Worm (Caenorhabditis elegans) whole organism, L1 larva: ENCODE results near the gene K03B4.8.

Experiments used
- C34B4.2 ChIP-seq: sonication (generic microtip); optimal IDR thresholded peaks from 2 replicates; lab custom pipeline; 2017; ENCODE audit warnings: mild to moderate bottlenecking, missing genetic modification characterization, missing compliant biosample characterization
- F16B12.6 ChIP-seq: fragments of 150-350 bp; optimal IDR thresholded peaks from 2 replicates; lab custom pipeline; 2014; ENCODE audit warnings: missing biosample characterization, missing genetic modification characterization
- Y116A8C.19 ChIP-seq: sonication (generic microtip); optimal IDR thresholded peaks from 2 replicates; lab custom pipeline; 2016; ENCODE audit warnings: missing compliant biosample characterization, missing genetic modification characterization, borderline replicate concordance
- alr-1 ChIP-seq: fragments of 200-800 bp; sonication (Bioruptor generic); optimal IDR thresholded peaks from 2 replicates; lab custom pipeline; 2018; ENCODE audit warnings: borderline replicate concordance, mild to moderate bottlenecking, missing genetic modification characterization, missing compliant biosample characterization
- aly-2 ChIP-seq: fragments of 150-350 bp; optimal IDR thresholded peaks from 2 replicates; lab custom pipeline; 2014; ENCODE audit warnings: missing biosample characterization, missing genetic modification characterization
- ama-1 ChIP-seq: fragments of 150-350 bp; optimal IDR thresholded peaks from 2 replicates; lab custom pipeline; 2014
- blmp-1 ChIP-seq: fragments of 150-350 bp; optimal IDR thresholded peaks from 2 replicates; lab custom pipeline; 2014; ENCODE audit warnings: missing biosample characterization, missing genetic modification characterization
- ceh-82 ChIP-seq, 3 experiments: fragments of 150-350 bp in 1 of 3; sonication (generic microtip) in 2 of 3; optimal IDR thresholded peaks; 2 replicates each; lab custom pipeline; 2014 to 2017; ENCODE audit warnings: missing biosample characterization in 3 of 3, missing genetic modification characterization in 3 of 3
- ceh-90 ChIP-seq: sonication (generic microtip); optimal IDR thresholded peaks from 2 replicates; lab custom pipeline; 2016; ENCODE audit warnings: missing genetic modification characterization, missing compliant biosample characterization
- dsc-1 ChIP-seq: sonication (generic microtip); optimal IDR thresholded peaks from 2 replicates; lab custom pipeline; 2016; ENCODE audit warnings: mild to moderate bottlenecking, missing genetic modification characterization, missing compliant biosample characterization
- efl-1 ChIP-seq, 4 experiments: fragments of 150-350 bp; optimal IDR thresholded peaks in 3 of 4; peaks in 1 of 4; 1 replicate in 1 of 4; 2 replicates in 3 of 4; lab custom pipeline; 2014; ENCODE audit warnings: missing biosample characterization in 2 of 4, missing genetic modification characterization in 2 of 4, missing genetic modification reagents in 2 of 4
- egl-13 ChIP-seq: sonication (generic microtip); optimal IDR thresholded peaks from 2 replicates; lab custom pipeline; 2016; ENCODE audit warnings: missing genotype, missing genetic modification reagents, missing genetic modification characterization, missing compliant biosample characterization
- egl-27 ChIP-seq, 2 experiments: fragments of 150-350 bp in 1 of 2; sonication (generic microtip); optimal IDR thresholded peaks; 3 replicates each; lab custom pipeline; 2017 to 2018; ENCODE audit warnings: missing biosample characterization in 2 of 2, missing genetic modification characterization in 2 of 2, missing genetic modification reagents in 2 of 2
- elt-2 ChIP-seq: sonication (generic microtip); optimal IDR thresholded peaks from 2 replicates; lab custom pipeline; 2016; ENCODE audit warnings: missing genetic modification characterization, mild to moderate bottlenecking, inconsistent platforms, missing compliant biosample characterization, missing genetic modification reagents
- fkh-10 ChIP-seq: sonication (generic microtip); optimal IDR thresholded peaks from 2 replicates; lab custom pipeline; 2017; ENCODE audit warnings: missing biosample characterization, missing genetic modification reagents, missing genetic modification characterization
- fkh-8 ChIP-seq: sonication (generic microtip); optimal IDR thresholded peaks from 2 replicates; lab custom pipeline; 2016; ENCODE audit warnings: mild to moderate bottlenecking, missing genetic modification characterization, missing compliant biosample characterization
- grh-1 ChIP-seq: fragments of 200-800 bp; sonication (Bioruptor generic); IDR thresholded peaks from 2 replicates; pipeline ENCODE4 v1.3.6; 2022; ENCODE audit warnings: missing genetic modification reagents, missing genetic modification characterization, missing compliant biosample characterization
- hlh-17 ChIP-seq: fragments of 200-800 bp; sonication (Bioruptor generic); optimal IDR thresholded peaks from 2 replicates; lab custom pipeline; 2018; ENCODE audit warnings: missing genetic modification characterization, mild to moderate bottlenecking, missing compliant biosample characterization, moderate library complexity, borderline replicate concordance
- hlh-4 ChIP-seq: sonication (generic microtip); optimal IDR thresholded peaks from 2 replicates; lab custom pipeline; 2016; ENCODE audit warnings: mild to moderate bottlenecking, missing genetic modification characterization, missing compliant biosample characterization
- isw-1 ChIP-seq: fragments of 200-800 bp; sonication (Bioruptor generic); IDR thresholded peaks from 2 replicates; pipeline ENCODE4 v1.3.6; 2022; ENCODE audit warnings: missing genetic modification characterization, missing compliant biosample characterization
- jun-1 ChIP-seq: fragments of 150-350 bp; optimal IDR thresholded peaks from 2 replicates; lab custom pipeline; 2014; ENCODE audit warnings: missing biosample characterization, missing genetic modification reagents, missing genetic modification characterization
- lin-13 ChIP-seq: fragments of 150-350 bp; optimal IDR thresholded peaks from 2 replicates; lab custom pipeline; 2014; ENCODE audit warnings: missing biosample characterization, missing genetic modification reagents, missing genetic modification characterization
- lin-15B ChIP-seq: fragments of 150-350 bp; sonication (generic microtip); optimal IDR thresholded peaks from 3 replicates; lab custom pipeline; 2014; ENCODE audit warnings: missing biosample characterization, missing genetic modification characterization
- lin-39 ChIP-seq: fragments of 150-350 bp; optimal IDR thresholded peaks from 2 replicates; lab custom pipeline; 2014; ENCODE audit warnings: missing biosample characterization, missing genetic modification reagents, missing genetic modification characterization
- lir-3 ChIP-seq: sonication (generic microtip); optimal IDR thresholded peaks from 2 replicates; lab custom pipeline; 2016; ENCODE audit warnings: mild to moderate bottlenecking, missing genetic modification characterization, moderate library complexity, missing compliant biosample characterization; ENCODE audit not compliant: poor library complexity
- nhr-19 ChIP-seq: fragments of 200-800 bp; sonication (Bioruptor generic); conservative IDR thresholded peaks from 2 replicates; pipeline ENCODE4 v1.3.6; 2022; ENCODE audit warnings: missing genetic modification characterization, missing compliant biosample characterization
- nhr-20 ChIP-seq: sonication (generic microtip); optimal IDR thresholded peaks from 2 replicates; lab custom pipeline; 2016; ENCODE audit warnings: mild to moderate bottlenecking, missing genetic modification characterization, missing compliant biosample characterization
- nhr-237 ChIP-seq: fragments of 150-350 bp; optimal IDR thresholded peaks from 2 replicates; lab custom pipeline; 2014; ENCODE audit warnings: missing biosample characterization, missing genetic modification characterization
- nhr-28 ChIP-seq: fragments of 150-350 bp; optimal IDR thresholded peaks from 2 replicates; lab custom pipeline; 2014; ENCODE audit warnings: missing biosample characterization, missing genetic modification characterization
- nhr-47 ChIP-seq: sonication (generic microtip); optimal IDR thresholded peaks from 2 replicates; lab custom pipeline; 2016; ENCODE audit warnings: mild to moderate bottlenecking, missing genetic modification characterization, moderate library complexity, missing compliant biosample characterization
- nhr-71 ChIP-seq: sonication (generic microtip); optimal IDR thresholded peaks from 2 replicates; lab custom pipeline; 2016; ENCODE audit warnings: mild to moderate bottlenecking, missing genetic modification characterization, moderate library complexity, missing compliant biosample characterization
- nhr-84 ChIP-seq: sonication (generic microtip); optimal IDR thresholded peaks from 2 replicates; lab custom pipeline; 2017; ENCODE audit warnings: missing biosample characterization, missing genetic modification characterization
- nhr-85 ChIP-seq: sonication (generic microtip); peaks from one replicate; lab custom pipeline; 2016; ENCODE audit warnings: missing genetic modification characterization, inconsistent platforms, missing compliant biosample characterization
- nhr-90 ChIP-seq: sonication (generic microtip); optimal IDR thresholded peaks from 2 replicates; lab custom pipeline; 2016; ENCODE audit warnings: mild to moderate bottlenecking, missing genetic modification characterization, missing compliant biosample characterization; ENCODE audit not compliant: poor library complexity
- pqm-1 ChIP-seq: sonication (generic microtip); optimal IDR thresholded peaks from 3 replicates; lab custom pipeline; 2017; ENCODE audit warnings: missing biosample characterization, missing genetic modification characterization
- snu-23 ChIP-seq: sonication (generic microtip); optimal IDR thresholded peaks from 2 replicates; lab custom pipeline; 2016; ENCODE audit warnings: missing genetic modification characterization, missing compliant biosample characterization
- sptf-1 ChIP-seq: fragments of 150-350 bp; optimal IDR thresholded peaks from 2 replicates; lab custom pipeline; 2014; ENCODE audit warnings: missing biosample characterization, missing genetic modification characterization
- sup-37 ChIP-seq: fragments of 200-800 bp; sonication (Bioruptor generic); optimal IDR thresholded peaks from 2 replicates; lab custom pipeline; 2018; ENCODE audit warnings: mild to moderate bottlenecking, missing genetic modification characterization, missing compliant biosample characterization
- swsn-7 ChIP-seq: sonication (generic microtip); optimal IDR thresholded peaks from 2 replicates; lab custom pipeline; 2016; ENCODE audit warnings: missing genetic modification characterization, missing compliant biosample characterization
- unc-62 ChIP-seq: fragments of 150-350 bp; optimal IDR thresholded peaks from 2 replicates; lab custom pipeline; 2014; ENCODE audit warnings: missing biosample characterization, missing genetic modification reagents, missing genetic modification characterization
- unc-86 ChIP-seq: sonication (generic microtip); optimal IDR thresholded peaks from 2 replicates; lab custom pipeline; 2016; ENCODE audit warnings: missing genetic modification characterization, missing compliant biosample characterization
- xbp-1 ChIP-seq: sonication (generic microtip); optimal IDR thresholded peaks from 2 replicates; lab custom pipeline; 2016; ENCODE audit warnings: missing genetic modification characterization, missing compliant biosample characterization
- ztf-4 ChIP-seq: fragments of 150-350 bp; optimal IDR thresholded peaks from 2 replicates; lab custom pipeline; 2014; ENCODE audit warnings: missing biosample characterization, missing genetic modification characterization

Gene K03B4.8

DNA sequence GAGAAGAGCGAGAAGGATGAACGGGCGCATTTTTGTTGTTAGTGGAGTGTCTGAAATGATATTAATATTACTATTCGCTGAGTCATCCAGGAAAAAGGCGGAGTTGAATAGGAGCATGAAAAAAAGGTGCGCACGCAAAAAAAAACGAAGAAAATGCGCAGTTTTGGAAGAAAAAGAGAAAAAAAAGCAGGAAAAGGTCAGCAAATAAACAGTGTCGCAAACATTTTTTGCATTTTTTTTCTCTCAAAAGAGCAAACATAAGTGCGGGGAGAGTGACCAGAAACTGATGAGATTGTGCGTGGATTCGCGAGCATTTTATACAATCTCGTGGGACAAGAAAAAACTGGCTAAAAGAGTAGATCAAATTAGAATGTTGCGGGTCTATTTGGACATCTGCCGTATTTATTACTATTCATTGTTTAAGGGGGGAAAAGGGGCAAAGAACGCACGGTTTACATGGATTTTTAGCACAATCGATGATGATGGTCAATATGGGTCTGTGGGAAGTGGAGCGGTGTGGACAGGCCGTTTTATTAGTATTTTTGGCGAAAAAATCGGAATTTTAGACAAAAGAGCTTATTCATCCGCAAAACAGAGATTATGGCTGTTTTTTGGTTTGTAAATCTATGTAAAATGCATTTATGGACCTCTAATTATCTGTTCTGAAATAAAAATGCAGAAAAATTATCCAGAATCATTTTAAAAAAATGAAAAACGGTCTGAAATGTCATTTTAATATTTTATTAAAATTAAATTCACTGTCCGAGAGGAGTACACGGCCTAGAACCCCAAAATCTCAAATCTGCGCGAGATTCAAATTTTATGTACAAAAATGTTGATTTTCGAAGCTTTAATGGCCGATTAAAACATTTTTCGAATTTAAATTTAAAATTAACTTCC is 18.2 kb upstream of the K03B4.8 start, which contains the start of gene cpg-8 (continued):
- TF ChIP-seq sup-37 (no peak), ztf-4 (no peak), unc-62 (GFP tag; lab: Kevin White, UChicago) (no peak), nhr-20 (no peak), nhr-28 (tag; lab: Kevin White, UChicago) (no peak), grh-1 (no peak), xbp-1 (no peak), lin-39 (tag; lab: Kevin White, UChicago) (no peak)

DNA sequence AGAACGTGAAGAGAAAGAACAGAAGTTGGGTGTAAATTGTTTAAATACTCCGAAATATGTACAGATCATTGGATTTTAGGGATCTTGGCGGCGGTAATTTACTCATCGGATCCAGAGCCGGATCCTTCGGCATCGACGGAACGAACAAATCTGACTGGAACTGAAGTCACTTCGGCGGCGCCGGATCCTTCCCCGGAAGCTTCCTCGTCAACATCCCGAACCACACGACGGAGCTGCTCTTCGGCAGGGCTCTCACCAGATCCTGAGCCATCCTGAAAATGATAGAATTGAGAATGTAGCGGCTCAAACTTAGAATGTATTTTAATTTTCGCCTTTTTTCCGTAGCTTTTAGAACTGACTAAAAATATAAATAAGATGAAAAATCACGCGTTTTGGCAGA is 17.3 kb upstream of the K03B4.8 start:
- TF ChIP-seq egl-27 (tag; optimal IDR thresholded peaks at IDR 0.05; lab: Kevin White, UChicago) (no peak), hlh-4 (tag; lab: Kevin White, UChicago) (no peak), alr-1 (tag; lab: Kevin White, UChicago) (no peak), sptf-1 (tag; lab: Kevin White, UChicago) (no peak), nhr-20 (no peak), jun-1 (tag; lab: Kevin White, UChicago) (no peak), fkh-8 (tag; lab: Kevin White, UChicago) (no peak), F16B12.6 (tag; lab: Kevin White, UChicago) (no peak), Y116A8C.19 (tag; lab: Kevin White, UChicago) (no peak), ceh-82 (tag; optimal IDR thresholded peaks at IDR 0.05; lab: Kevin White, UChicago) (no peak), C34B4.2 (tag; lab: Kevin White, UChicago) (no peak), lin-15B (tag; lab: Kevin White, UChicago) (no peak), aly-2 (tag; lab: Kevin White, UChicago) (no peak), nhr-84 (tag; lab: Kevin White, UChicago) (no peak), hlh-17 (GFP tag; lab: Kevin White, UChicago) (no peak), egl-13 (tag; lab: Kevin White, UChicago) (no peak), ama-1 (lab: Kevin White, UChicago) (no peak)
- TF ChIP-seq, all 84 proteins: peak for 0

DNA sequence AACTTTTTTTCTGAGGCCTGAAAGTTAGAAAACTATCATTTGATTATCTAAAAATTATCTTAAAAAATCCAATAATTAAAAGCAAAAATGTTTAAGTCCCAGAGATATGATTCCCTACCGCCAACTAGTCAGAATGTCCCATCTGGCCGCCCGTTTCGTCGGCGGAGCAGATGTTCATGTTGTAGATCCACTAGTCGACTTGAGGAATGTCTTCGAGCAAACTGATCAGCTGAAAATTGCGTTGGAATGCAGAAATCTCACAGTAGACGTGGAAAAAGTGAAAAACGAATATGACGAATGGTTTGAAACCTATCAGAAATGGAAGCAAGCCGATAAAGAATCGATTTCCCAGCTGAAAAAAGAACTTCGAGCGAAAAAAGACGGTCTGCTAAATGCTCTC is 14.8 kb upstream of the K03B4.8 start, which contains the start of gene K03B4.1:
Gene K03B4.1, plus strand, starts transcription at position 97 of the 400 bp plus-strand sequence.
- TF ChIP-seq nhr-237 (tag; lab: Kevin White, UChicago) = no peak
- TF ChIP-seq efl-1 (optimal IDR thresholded peaks at IDR 0.05; lab: Kevin White, UChicago) = no peak
- TF ChIP-seq efl-1 (GFP tag; optimal IDR thresholded peaks at IDR 0.05 in 1 of 2; lab: Kevin White, UChicago) = peak in 1 of 2 experiments; percentile 43
- TF ChIP-seq egl-27 (tag; optimal IDR thresholded peaks at IDR 0.05; lab: Kevin White, UChicago) = no peak
- TF ChIP-seq blmp-1 (tag; lab: Kevin White, UChicago) = no peak
- peak; percentile 38 for TF ChIP-seq ama-1 (lab: Kevin White, UChicago)
- no peak for TF ChIP-seq nhr-90 (tag; lab: Kevin White, UChicago)
- TF ChIP-seq fkh-10 (GFP tag; lab: Kevin White, UChicago) = no peak
- TF ChIP-seq ceh-90 (tag; lab: Kevin White, UChicago) = no peak
- no peak for TF ChIP-seq lir-3 (tag; lab: Kevin White, UChicago)
- no peak for TF ChIP-seq dsc-1
- no peak for TF ChIP-seq jun-1 (tag; lab: Kevin White, UChicago)
- TF ChIP-seq isw-1 (GFP tag; lab: Robert Waterston, UW) = no peak

- TF ChIP-seq elt-2 (tag; lab: Kevin White, UChicago) = peak; percentile 3
- no peak for TF ChIP-seq nhr-85
- no peak for TF ChIP-seq nhr-19 (GFP tag; lab: Robert Waterston, UW)
- TF ChIP-seq pqm-1 (tag; lab: Kevin White, UChicago) = no peak
- TF ChIP-seq unc-86 (tag; lab: Kevin White, UChicago) = no peak
- no peak for TF ChIP-seq efl-1 (optimal IDR thresholded peaks at IDR 0.05; lab: Kevin White, UChicago)
- TF ChIP-seq efl-1 (GFP tag; optimal IDR thresholded peaks at IDR 0.05 in 1 of 2; lab: Kevin White, UChicago) = peak in 1 of 2 experiments; percentile 81
- no peak for TF ChIP-seq nhr-237 (tag; lab: Kevin White, UChicago)
- peak; percentile 11 for TF ChIP-seq nhr-71 (tag; lab: Kevin White, UChicago)
- TF ChIP-seq ama-1 (lab: Kevin White, UChicago) = peak; percentile 71
- no peak for TF ChIP-seq snu-23
- TF ChIP-seq nhr-47 (tag; lab: Kevin White, UChicago) = no peak
- TF ChIP-seq swsn-7 (tag; lab: Kevin White, UChicago) = no peak
- no peak for TF ChIP-seq lin-13 (GFP tag; lab: Kevin White, UChicago)
- TF ChIP-seq, all 84 proteins: peak for 4
Observed at ce11 chrV:4687944-4688505, 13.6 kb upstream of the K03B4.8 start, which contains the start of gene K03B4.2. Gene K03B4.2 (plus strand): TSS chrV:4687994.
